4 worm cellular contexts compared by ENCODE assay signal in genomic region chrIV:8794895-8795665, ce11.
TF ChIP-seq lines count a peak whose summit lies in the region.

No protein-coding gene starts in this region.

TF ChIP-seq in whole organism, L1 larva, 84 proteins besides CTCF, POLR2A, EP300 and RAD21 (continued from another document and continues in another):
- TF ChIP-seq alr-1 (tag; optimal IDR thresholded peaks at IDR 0.05; lab: Kevin White, UChicago; ENCODE audit: borderline replicate concordance) (no peak), zip-4 (GFP tag; optimal IDR thresholded peaks at IDR 0.05; lab: Kevin White, UChicago) (no peak), mdl-1 (tag; optimal IDR thresholded peaks at IDR 0.05; lab: Kevin White, UChicago) (peak in 1 of 2 experiments; percentile 57), blmp-1 (tag; optimal IDR thresholded peaks at IDR 0.05; lab: Kevin White, UChicago) (peak; percentile 60), nhr-85 (tag; lab: Kevin White, UChicago) (peak; percentile 92), mab-9 (GFP tag; IDR thresholded peaks at IDR 0.05; lab: Robert Waterston, UW) (no peak), hlh-4 (tag; optimal IDR thresholded peaks at IDR 0.05; lab: Kevin White, UChicago) (no peak), lsy-2 (tag; optimal IDR thresholded peaks at IDR 0.05; lab: Kevin White, UChicago) (peak; percentile 20 to 53), nhr-76 (tag; optimal IDR thresholded peaks at IDR 0.05; lab: Kevin White, UChicago) (no peak), nhr-90 (tag; optimal IDR thresholded peaks at IDR 0.05; lab: Kevin White, UChicago; ENCODE audit: poor library complexity) (peak; percentile 46), nhr-47 (tag; optimal IDR thresholded peaks at IDR 0.05; lab: Kevin White, UChicago) (peak; percentile 59), C34B4.2 (tag; optimal IDR thresholded peaks at IDR 0.05; lab: Kevin White, UChicago) (no peak), elt-2 (tag; optimal IDR thresholded peaks at IDR 0.05; lab: Kevin White, UChicago) (peak; percentile 16), nhr-12 (tag; optimal IDR thresholded peaks at IDR 0.05; lab: Kevin White, UChicago) (no peak), nhr-20 (tag; optimal IDR thresholded peaks at IDR 0.05; lab: Kevin White, UChicago) (peak; percentile 65), ces-1 (GFP tag; optimal IDR thresholded peaks at IDR 0.05; lab: Kevin White, UChicago) (no peak), isw-1 (GFP tag; IDR thresholded peaks at IDR 0.05; lab: Robert Waterston, UW) (peak; percentile 11; the same call in 1 of the 2 replicates), mep-1 (tag; optimal IDR thresholded peaks at IDR 0.05; lab: Kevin White, UChicago) (peak; percentile 38), fos-1 (tag; optimal IDR thresholded peaks at IDR 0.05; lab: Kevin White, UChicago) (no peak), unc-30 (tag; optimal IDR thresholded peaks at IDR 0.05; lab: Kevin White, UChicago) (no peak), aha-1 (tag; optimal IDR thresholded peaks at IDR 0.05; lab: Kevin White, UChicago) (no peak), sup-37 (GFP tag; optimal IDR thresholded peaks at IDR 0.05; lab: Kevin White, UChicago) (no peak), egl-13 (tag; optimal IDR thresholded peaks at IDR 0.05; lab: Kevin White, UChicago) (no peak), dpl-1 (GFP tag; optimal IDR thresholded peaks at IDR 0.05; lab: Kevin White, UChicago) (peak in 1 of 3 experiments; percentile 11), ztf-11 (tag; optimal IDR thresholded peaks at IDR 0.05; lab: Kevin White, UChicago) (peak in 1 of 2 experiments; percentile 24), pqm-1 (tag; optimal IDR thresholded peaks at IDR 0.05; lab: Kevin White, UChicago) (no peak), lin-14 (GFP tag; optimal IDR thresholded peaks at IDR 0.05; lab: Kevin White, UChicago) (peak; percentile 99), mef-2 (tag; optimal IDR thresholded peaks at IDR 0.05; lab: Kevin White, UChicago) (no peak), unc-98 (GFP tag; IDR thresholded peaks at IDR 0.05; lab: Robert Waterston, UW) (no peak), fkh-10 (GFP tag; optimal IDR thresholded peaks at IDR 0.05; lab: Kevin White, UChicago) (peak; percentile 72), hlh-17 (GFP tag; optimal IDR thresholded peaks at IDR 0.05; lab: Kevin White, UChicago; ENCODE audit: borderline replicate concordance) (no peak), nhr-28 (tag; optimal IDR thresholded peaks at IDR 0.05; lab: Kevin White, UChicago) (no peak), ceh-88 (GFP tag; IDR thresholded peaks at IDR 0.05; lab: Robert Waterston, UW) (no peak)

TF ChIP-seq in whole organism, L3 larva, 47 proteins besides CTCF, POLR2A, EP300 and RAD21 (continued from another document):
- peak; percentile 80 for TF ChIP-seq unc-62 (GFP tag; optimal IDR thresholded peaks at IDR 0.05; lab: Kevin White, UChicago)
- TF ChIP-seq hmg-11 (tag; optimal IDR thresholded peaks at IDR 0.05; lab: Kevin White, UChicago) = peak; percentile 80
- peak; percentile 17 for TF ChIP-seq lin-15B (tag; optimal IDR thresholded peaks at IDR 0.05; lab: Kevin White, UChicago)

TF ChIP-seq in whole organism, L4 larva, 104 proteins besides CTCF, POLR2A, EP300 and RAD21 (continued from another document and continues in another):
- TF ChIP-seq madf-5 (GFP tag; IDR thresholded peaks at IDR 0.05; lab: Robert Waterston, UW) (no peak), F10B5.3 (tag; optimal IDR thresholded peaks at IDR 0.05; lab: Kevin White, UChicago) (peak; percentile 27), lin-13 (GFP tag; optimal IDR thresholded peaks at IDR 0.05; lab: Kevin White, UChicago) (peak; percentile 81), tag-97 (GFP tag; IDR thresholded peaks at IDR 0.05; lab: Robert Waterston, UW) (no peak), lim-7 (GFP tag; IDR thresholded peaks at IDR 0.05; lab: Robert Waterston, UW) (no peak), jun-1 (tag; optimal IDR thresholded peaks at IDR 0.05; lab: Kevin White, UChicago) (peak; percentile 52), nhr-111 (GFP tag; optimal IDR thresholded peaks at IDR 0.05; lab: Kevin White, UChicago) (no peak), ztf-7 (tag; optimal IDR thresholded peaks at IDR 0.05; lab: Kevin White, UChicago) (no peak), ztf-11 (tag; optimal IDR thresholded peaks at IDR 0.05; lab: Kevin White, UChicago) (no peak), dmd-8 (GFP tag; IDR thresholded peaks at IDR 0.05; lab: Robert Waterston, UW) (no peak), Y5F2A.4 (GFP tag; optimal IDR thresholded peaks at IDR 0.05; lab: Kevin White, UChicago) (no peak), nhr-10 (tag; optimal IDR thresholded peaks at IDR 0.05; lab: Kevin White, UChicago) (peak; percentile 88), aly-2 (tag; optimal IDR thresholded peaks at IDR 0.05; lab: Kevin White, UChicago) (no peak), mxl-2 (GFP tag; conservative IDR thresholded peaks at IDR 0.05; lab: Robert Waterston, UW) (no peak), nhr-41 (GFP tag; IDR thresholded peaks at IDR 0.05; lab: Robert Waterston, UW) (peak; percentile 86; the same call in 1 of the 2 replicates), lir-3 (tag; optimal IDR thresholded peaks at IDR 0.05; lab: Kevin White, UChicago) (no peak), unc-39 (tag; optimal IDR thresholded peaks at IDR 0.05; lab: Kevin White, UChicago) (no peak), Y105C5A.15 (GFP tag; IDR thresholded peaks at IDR 0.05; lab: Robert Waterston, UW) (no peak), sdz-12 (GFP tag; optimal IDR thresholded peaks at IDR 0.05; lab: Kevin White, UChicago) (peak; percentile 31), snpc-1.2 (GFP tag; IDR thresholded peaks at IDR 0.05; lab: Robert Waterston, UW) (no peak), mep-1 (tag; optimal IDR thresholded peaks at IDR 0.05; lab: Kevin White, UChicago) (peak; percentile 96), skn-1 (tag; optimal IDR thresholded peaks at IDR 0.05; lab: Kevin White, UChicago) (no peak), nhr-48 (tag; optimal IDR thresholded peaks at IDR 0.05; lab: Kevin White, UChicago) (peak; percentile 83), lin-15B (tag; optimal IDR thresholded peaks at IDR 0.05; lab: Kevin White, UChicago) (no peak), nhr-42 (GFP tag; IDR thresholded peaks at IDR 0.05; lab: Robert Waterston, UW) (peak; percentile 35; the same call in 1 of the 2 replicates), zfp-3 (GFP tag; conservative IDR thresholded peaks at IDR 0.05; lab: Robert Waterston, UW) (no peak), zip-11 (GFP tag; IDR thresholded peaks at IDR 0.05; lab: Robert Waterston, UW) (no peak), lin-39 (tag; optimal IDR thresholded peaks at IDR 0.05; lab: Kevin White, UChicago) (peak; percentile 52), hlh-30 (tag; optimal IDR thresholded peaks at IDR 0.05; lab: Kevin White, UChicago; ENCODE audit: insufficient read depth) (peak; percentile 96), nhr-102 (tag; optimal IDR thresholded peaks at IDR 0.05; lab: Kevin White, UChicago) (peak; percentile 66), daf-8 (GFP tag; IDR thresholded peaks at IDR 0.05; lab: Robert Waterston, UW) (no peak), T20F7.1 (GFP tag; optimal IDR thresholded peaks at IDR 0.05; lab: Kevin White, UChicago) (peak; percentile 86), spr-3 (GFP tag; optimal IDR thresholded peaks at IDR 0.05; lab: Kevin White, UChicago) (peak; percentile 68), daf-16 (GFP tag; optimal IDR thresholded peaks at IDR 0.05; lab: Kevin White, UChicago) (peak; percentile 51 to 71), daf-16 (tag; optimal IDR thresholded peaks at IDR 0.05; lab: Kevin White, UChicago) (peak; percentile 62), nhr-11 (tag; optimal IDR thresholded peaks at IDR 0.05; lab: Kevin White, UChicago) (peak; percentile 84), cey-2 (tag; optimal IDR thresholded peaks at IDR 0.05; lab: Kevin White, UChicago; ENCODE audit: borderline replicate concordance, insufficient read depth) (peak; percentile 93), ces-1 (GFP tag; optimal IDR thresholded peaks at IDR 0.05; lab: Kevin White, UChicago) (peak; percentile 1), lin-38 (GFP tag; IDR thresholded peaks at IDR 0.05; lab: Robert Waterston, UW) (peak; percentile 59; the same call in 1 of the 2 replicates), pha-4 (GFP tag; IDR thresholded peaks at IDR 0.05; lab: Robert Waterston, UW) (peak; percentile 79; the same call in 1 of the 2 replicates), pha-4 (tag; optimal IDR thresholded peaks at IDR 0.05; lab: Kevin White, UChicago) (no peak), php-3 (GFP tag; IDR thresholded peaks at IDR 0.05; lab: Robert Waterston, UW) (0 out of 2 replicates have a peak, but pooled peaks have one; percentile 51), dmd-6 (GFP tag; IDR thresholded peaks at IDR 0.05; lab: Robert Waterston, UW) (peak; percentile 93), ctbp-1 (GFP tag; IDR thresholded peaks at IDR 0.05; lab: Robert Waterston, UW) (peak; percentile 87), ceh-82 (tag; optimal IDR thresholded peaks at IDR 0.05; lab: Kevin White, UChicago) (no peak), F37D6.2 (tag; optimal IDR thresholded peaks at IDR 0.05; lab: Kevin White, UChicago) (peak; percentile 72), dve-1 (tag; optimal IDR thresholded peaks at IDR 0.05; lab: Kevin White, UChicago; ENCODE audit: insufficient read depth) (peak; percentile 90), unc-62 (GFP tag; optimal IDR thresholded peaks at IDR 0.05 in 1 of 2; lab: Kevin White, UChicago) (peak in 1 of 2 experiments; percentile 98), unc-62 (tag; optimal IDR thresholded peaks at IDR 0.05; lab: Kevin White, UChicago) (peak; percentile 95), Y75B8A.6 (GFP tag; IDR thresholded peaks at IDR 0.05; lab: Robert Waterston, UW) (no peak)

TF ChIP-seq in whole organism, young adult, 124 proteins besides CTCF, POLR2A, EP300 and RAD21 (continued from another document and continues in another):
- peak; percentile 22; the same call in 1 of the 2 replicates for TF ChIP-seq rcor-1 (GFP tag; IDR thresholded peaks at IDR 0.05; lab: Robert Waterston, UW)
- TF ChIP-seq T07F8.4 (tag; optimal IDR thresholded peaks at IDR 0.05; lab: Kevin White, UChicago) = no peak
- TF ChIP-seq F10E7.11 (tag; optimal IDR thresholded peaks at IDR 0.05; lab: Kevin White, UChicago) = peak; percentile 3
- TF ChIP-seq ztf-28 (GFP tag; IDR thresholded peaks at IDR 0.05; lab: Robert Waterston, UW) = no peak
- TF ChIP-seq ZK185.1 (tag; optimal IDR thresholded peaks at IDR 0.05; lab: Kevin White, UChicago; ENCODE audit: poor library complexity, severe bottlenecking) = no peak
- peak; percentile 94 for TF ChIP-seq chd-7 (tag; optimal IDR thresholded peaks at IDR 0.05; lab: Kevin White, UChicago)
- TF ChIP-seq him-1 (tag; optimal IDR thresholded peaks at IDR 0.05; lab: Kevin White, UChicago) = no peak
- peak; percentile 93 for TF ChIP-seq ztf-26 (tag; optimal IDR thresholded peaks at IDR 0.05; lab: Kevin White, UChicago)
- peak; percentile 70 to 80 for TF ChIP-seq let-607 (tag; optimal IDR thresholded peaks at IDR 0.05; lab: Kevin White, UChicago)
- no peak for TF ChIP-seq hrde-1 (tag; optimal IDR thresholded peaks at IDR 0.05; lab: Kevin White, UChicago; ENCODE audit: borderline replicate concordance)
- no peak for TF ChIP-seq fkh-3 (tag; optimal IDR thresholded peaks at IDR 0.05; lab: Kevin White, UChicago)
- no peak for TF ChIP-seq ceh-79 (tag; optimal IDR thresholded peaks at IDR 0.05; lab: Kevin White, UChicago)
- TF ChIP-seq cebp-2 (GFP tag; IDR thresholded peaks at IDR 0.05; lab: Robert Waterston, UW) = no peak
- no peak for TF ChIP-seq nhr-179 (tag; optimal IDR thresholded peaks at IDR 0.05; lab: Kevin White, UChicago)
- no peak for TF ChIP-seq rec-8 (tag; optimal IDR thresholded peaks at IDR 0.05; lab: Kevin White, UChicago)
- TF ChIP-seq Y53F4B.3 (GFP tag; IDR thresholded peaks at IDR 0.05; lab: Robert Waterston, UW) = no peak
- TF ChIP-seq madf-10 (tag; optimal IDR thresholded peaks at IDR 0.05; lab: Kevin White, UChicago) = peak; percentile 89
- peak; percentile 49; the same call in 1 of the 2 replicates for TF ChIP-seq cebp-1 (GFP tag; IDR thresholded peaks at IDR 0.05; lab: Robert Waterston, UW)
- peak; percentile 94 for TF ChIP-seq cebp-1 (tag; optimal IDR thresholded peaks at IDR 0.05; lab: Kevin White, UChicago)
- TF ChIP-seq ets-4 (GFP tag; optimal IDR thresholded peaks at IDR 0.05; lab: Kevin White, UChicago) = peak; percentile 92
- TF ChIP-seq dpl-1 (GFP tag; optimal IDR thresholded peaks at IDR 0.05; lab: Kevin White, UChicago) = no peak
- TF ChIP-seq sptf-2 (GFP tag; optimal IDR thresholded peaks at IDR 0.05; lab: Kevin White, UChicago) = no peak
- no peak for TF ChIP-seq nfya-1 (tag; optimal IDR thresholded peaks at IDR 0.05; lab: Kevin White, UChicago; ENCODE audit: borderline replicate concordance, insufficient read depth)
- TF ChIP-seq sdz-38 (tag; optimal IDR thresholded peaks at IDR 0.05; lab: Kevin White, UChicago) = no peak
- 0 out of 2 replicates have a peak, but pooled peaks have one; percentile 4 for TF ChIP-seq egl-18 (GFP tag; IDR thresholded peaks at IDR 0.05; lab: Robert Waterston, UW)
- TF ChIP-seq madf-8 (GFP tag; conservative IDR thresholded peaks at IDR 0.05; lab: Robert Waterston, UW) = no peak
- TF ChIP-seq F33H1.4 (GFP tag; IDR thresholded peaks at IDR 0.05; lab: Robert Waterston, UW) = no peak
- TF ChIP-seq ztf-25 (GFP tag; IDR thresholded peaks at IDR 0.05; lab: Robert Waterston, UW) = no peak
- no peak for TF ChIP-seq attf-6 (GFP tag; IDR thresholded peaks at IDR 0.05; lab: Robert Waterston, UW)
- no peak for TF ChIP-seq bed-2 (GFP tag; IDR thresholded peaks at IDR 0.05; lab: Robert Waterston, UW)
- peak in 1 of 3 experiments; percentile 56 for TF ChIP-seq lin-35 (GFP tag; optimal IDR thresholded peaks at IDR 0.05; lab: Kevin White, UChicago)
- 0 out of 2 replicates have a peak, but pooled peaks have one; percentile 57 for TF ChIP-seq let-526 (GFP tag; IDR thresholded peaks at IDR 0.05; lab: Robert Waterston, UW)
- peak; percentile 99 for TF ChIP-seq egrh-3 (GFP tag; IDR thresholded peaks at IDR 0.05; lab: Robert Waterston, UW)
- peak; percentile 76 for TF ChIP-seq gei-17 (GFP tag; optimal IDR thresholded peaks at IDR 0.05; lab: Kevin White, UChicago)
- TF ChIP-seq lin-40 (tag; optimal IDR thresholded peaks at IDR 0.05; lab: Kevin White, UChicago) = peak; percentile 83
- peak; percentile 52 for TF ChIP-seq tlf-1 (GFP tag; optimal IDR thresholded peaks at IDR 0.05; lab: Kevin White, UChicago)
- TF ChIP-seq egl-44 (GFP tag; IDR thresholded peaks at IDR 0.05; lab: Robert Waterston, UW) = 0 out of 2 replicates have a peak, but pooled peaks have one; percentile 60
- TF ChIP-seq ccch-3 (GFP tag; optimal IDR thresholded peaks at IDR 0.05; lab: Kevin White, UChicago) = no peak
- peak; percentile 73 for TF ChIP-seq C06A6.2 (GFP tag; conservative IDR thresholded peaks at IDR 0.05; lab: Robert Waterston, UW)
- peak; percentile 59 for TF ChIP-seq ztf-18 (tag; optimal IDR thresholded peaks at IDR 0.05; lab: Kevin White, UChicago)
- TF ChIP-seq nhr-120 (GFP tag; IDR thresholded peaks at IDR 0.05; lab: Robert Waterston, UW) = no peak
- TF ChIP-seq F37B4.10 (GFP tag; IDR thresholded peaks at IDR 0.05; lab: Robert Waterston, UW) = 0 out of 2 replicates have a peak, but pooled peaks have one; percentile 67
- no peak; the same call in none of the 2 replicates for TF ChIP-seq B0336.3 (GFP tag; IDR thresholded peaks at IDR 0.05; lab: Robert Waterston, UW)
- no peak for TF ChIP-seq ceh-58 (GFP tag; IDR thresholded peaks at IDR 0.05; lab: Robert Waterston, UW)
- TF ChIP-seq Y67H2A.10 (GFP tag; conservative IDR thresholded peaks at IDR 0.05; lab: Robert Waterston, UW) = no peak
- TF ChIP-seq madf-6 (GFP tag; IDR thresholded peaks at IDR 0.05; lab: Robert Waterston, UW) = no peak
- peak; percentile 95 for TF ChIP-seq K12H6.12 (tag; optimal IDR thresholded peaks at IDR 0.05; lab: Kevin White, UChicago)
- TF ChIP-seq B0261.1 (tag; optimal IDR thresholded peaks at IDR 0.05; lab: Kevin White, UChicago) = no peak
- peak; percentile 58 for TF ChIP-seq F22D6.2 (tag; optimal IDR thresholded peaks at IDR 0.05; lab: Kevin White, UChicago)
- TF ChIP-seq ceh-40 (GFP tag; IDR thresholded peaks at IDR 0.05; lab: Robert Waterston, UW) = no peak
- TF ChIP-seq ekl-4 (GFP tag; IDR thresholded peaks at IDR 0.05; lab: Robert Waterston, UW) = peak; percentile 22; the same call in 1 of the 2 replicates
- TF ChIP-seq B0035.1 (tag; optimal IDR thresholded peaks at IDR 0.05; lab: Kevin White, UChicago) = peak; percentile 60
- TF ChIP-seq pha-4 (tag; optimal IDR thresholded peaks at IDR 0.05; lab: Kevin White, UChicago) = no peak
- peak; percentile 19 for TF ChIP-seq ztf-3 (GFP tag; optimal IDR thresholded peaks at IDR 0.05; lab: Kevin White, UChicago)
- TF ChIP-seq mxl-1 (tag; optimal IDR thresholded peaks at IDR 0.05; lab: Kevin White, UChicago) = no peak
- no peak for TF ChIP-seq F57A8.1 (GFP tag; optimal IDR thresholded peaks at IDR 0.05; lab: Kevin White, UChicago)
